Fruit fly (Drosophila melanogaster) whole organism, embryonic: Measurements from ENCODE around the gene CG10700.

Source experiments
- B-H1 ChIP-seq: fragments of 200-800 bp; sonication (Bioruptor generic); IDR thresholded peaks from 3 replicates; pipeline ENCODE4 v1.3.6; 2022; ENCODE audit warnings: missing biosample characterization, missing genetic modification characterization
- Bgb ChIP-seq: fragments of 200-800 bp; sonication (Bioruptor generic); IDR thresholded peaks from 2 replicates; pipeline ENCODE4 v1.3.6; 2022; ENCODE audit warnings: missing biosample characterization, missing genetic modification characterization; ENCODE audit not compliant: partially characterized antibody
- C15 ChIP-seq: fragments of 200-800 bp; sonication (Bioruptor generic); IDR thresholded peaks from 3 replicates; pipeline ENCODE4 v1.3.6; 2022; ENCODE audit warnings: missing biosample characterization, missing genetic modification characterization
- CG10267 ChIP-seq: fragments of 200-800 bp; sonication (Bioruptor generic); optimal IDR thresholded peaks from 2 replicates; lab custom pipeline; 2018; ENCODE audit warnings: missing biosample characterization, mild to moderate bottlenecking, missing genetic modification characterization, moderate library complexity
- CG10543 ChIP-seq: fragments of 200-800 bp; sonication (Bioruptor generic); optimal IDR thresholded peaks from 3 replicates; lab custom pipeline; 2017; ENCODE audit warnings: missing biosample characterization, mild to moderate bottlenecking, missing genetic modification characterization, moderate library complexity
- CG12659 ChIP-seq: fragments of 200-800 bp; sonication (Bioruptor generic); optimal IDR thresholded peaks from 3 replicates; lab custom pipeline; 2017; ENCODE audit warnings: mild to moderate bottlenecking, missing biosample characterization, missing genetic modification reagents, missing genetic modification characterization
- CG13287 ChIP-seq: fragments of 200-800 bp; sonication (Bioruptor generic); IDR thresholded peaks from 2 replicates; pipeline ENCODE4 v1.3.6; 2022; ENCODE audit warnings: missing biosample characterization, missing genetic modification characterization; ENCODE audit not compliant: partially characterized antibody
- CG14441 ChIP-seq: fragments of 200-800 bp; sonication (Bioruptor generic); IDR thresholded peaks from 2 replicates; pipeline ENCODE4 v1.3.6; 2022; ENCODE audit warnings: missing biosample characterization, missing genetic modification characterization
- CG14667 ChIP-seq: fragments of 200-800 bp; sonication (Bioruptor generic); IDR thresholded peaks from 2 replicates; pipeline ENCODE4 v1.3.6; 2022; ENCODE audit warnings: missing biosample characterization, missing genetic modification characterization
- CG14710 ChIP-seq: fragments of 200-800 bp; sonication (Bioruptor generic); optimal IDR thresholded peaks from 3 replicates; lab custom pipeline; 2019; ENCODE audit warnings: missing biosample characterization, mild to moderate bottlenecking, missing genetic modification characterization, moderate library complexity
- CG15514 ChIP-seq: fragments of 200-800 bp; sonication (Bioruptor generic); optimal IDR thresholded peaks from 3 replicates; lab custom pipeline; 2017; ENCODE audit warnings: missing biosample characterization, missing genetic modification characterization, mild to moderate bottlenecking, moderate library complexity, missing genetic modification reagents
- CG1603 ChIP-seq: fragments of 200-800 bp; sonication (Bioruptor generic); optimal IDR thresholded peaks from 2 replicates; lab custom pipeline; 2019; ENCODE audit warnings: missing biosample characterization, mild to moderate bottlenecking, missing genetic modification characterization, moderate library complexity
- CG16779 ChIP-seq: fragments of 200-800 bp; sonication (Bioruptor generic); IDR thresholded peaks from 2 replicates; pipeline ENCODE4 v1.3.6; 2022; ENCODE audit warnings: missing biosample characterization, missing genetic modification characterization
- CG16813 ChIP-seq: fragments of 200-800 bp; sonication (Bioruptor generic); IDR thresholded peaks from 3 replicates; pipeline ENCODE4 v1.3.6; 2022; ENCODE audit warnings: missing biosample characterization, missing genetic modification characterization; ENCODE audit not compliant: partially characterized antibody
- CG1792 ChIP-seq: fragments of 200-800 bp; sonication (Bioruptor generic); optimal IDR thresholded peaks from 2 replicates; lab custom pipeline; 2016; ENCODE audit warnings: missing biosample characterization, missing genetic modification characterization
- CG18476 ChIP-seq: fragments of 200-800 bp; sonication (Bioruptor generic); optimal IDR thresholded peaks from 2 replicates; lab custom pipeline; 2016; ENCODE audit warnings: missing biosample characterization, mild to moderate bottlenecking, missing genetic modification characterization
- CG2116 ChIP-seq: fragments of 200-800 bp; sonication (Bioruptor generic); optimal IDR thresholded peaks from 3 replicates; lab custom pipeline; 2018; ENCODE audit warnings: missing biosample characterization, mild to moderate bottlenecking, missing genetic modification characterization
- CG34224 ChIP-seq: fragments of 200-800 bp; sonication (Bioruptor generic); IDR thresholded peaks from 3 replicates; pipeline ENCODE4 v1.3.6; 2022; ENCODE audit warnings: missing biosample characterization, missing genetic modification characterization; ENCODE audit not compliant: partially characterized antibody
- CG7963 ChIP-seq: fragments of 200-800 bp; sonication (Bioruptor generic); IDR thresholded peaks from 3 replicates; pipeline ENCODE4 v1.3.6; 2022; ENCODE audit warnings: missing biosample characterization, missing genetic modification characterization; ENCODE audit not compliant: partially characterized antibody
- CG9437 ChIP-seq: fragments of 200-800 bp; sonication (Bioruptor generic); optimal IDR thresholded peaks from 2 replicates; lab custom pipeline; 2018; ENCODE audit warnings: missing biosample characterization, mild to moderate bottlenecking, missing genetic modification characterization
- Doc3 ChIP-seq: fragments of 200-800 bp; sonication (Bioruptor generic); IDR thresholded peaks from 3 replicates; pipeline ENCODE4 v1.3.6; 2022; ENCODE audit warnings: missing biosample characterization, missing genetic modification characterization; ENCODE audit not compliant: partially characterized antibody
- Dp ChIP-seq: fragments of 200-800 bp; sonication (Bioruptor generic); optimal IDR thresholded peaks from 2 replicates; lab custom pipeline; 2018; ENCODE audit warnings: missing biosample characterization, mild to moderate bottlenecking, missing genetic modification characterization, moderate library complexity
- Ets65A ChIP-seq: fragments of 200-800 bp; sonication (Bioruptor generic); peaks from one replicate; lab custom pipeline; 2016; ENCODE audit warnings: missing biosample characterization, missing genetic modification characterization
- HmgZ ChIP-seq: fragments of 200-800 bp; sonication (Bioruptor generic); optimal IDR thresholded peaks from 2 replicates; lab custom pipeline; 2018; ENCODE audit warnings: missing biosample characterization, mild to moderate bottlenecking, missing genetic modification characterization
- Jarid2 ChIP-seq: fragments of 200-800 bp; sonication (Bioruptor generic); optimal IDR thresholded peaks from 3 replicates; lab custom pipeline; 2017; ENCODE audit warnings: mild to moderate bottlenecking, missing biosample characterization, missing genetic modification reagents, missing genetic modification characterization
- MESR4 ChIP-seq: fragments of 200-800 bp; sonication (Bioruptor generic); optimal IDR thresholded peaks from 2 replicates; lab custom pipeline; 2018; ENCODE audit warnings: missing biosample characterization, mild to moderate bottlenecking, missing genetic modification characterization, moderate library complexity
- Max ChIP-seq: fragments of 200-800 bp; sonication (Bioruptor generic); optimal IDR thresholded peaks from 2 replicates; lab custom pipeline; 2016; ENCODE audit warnings: missing biosample characterization, mild to moderate bottlenecking, missing genetic modification characterization
- Med ChIP-seq: fragments of 200-800 bp; sonication (Bioruptor generic); peaks from one replicate; lab custom pipeline; 2016; ENCODE audit warnings: missing biosample characterization, missing genetic modification characterization, mild to moderate bottlenecking, inconsistent platforms, moderate library complexity
- Opbp ChIP-seq: fragments of 200-800 bp; sonication (Bioruptor generic); IDR thresholded peaks from 3 replicates; pipeline ENCODE4 v1.3.6; 2022; ENCODE audit warnings: missing biosample characterization, missing genetic modification characterization; ENCODE audit not compliant: partially characterized antibody
- Scr ChIP-seq: fragments of 200-800 bp; sonication (Bioruptor generic); IDR thresholded peaks from 2 replicates; pipeline ENCODE4 v1.3.6; 2022; ENCODE audit warnings: missing biosample characterization, missing genetic modification characterization; ENCODE audit not compliant: partially characterized antibody
- Sin3A ChIP-seq: fragments of >200 bp; optimal IDR thresholded peaks from 2 replicates; lab custom pipeline; 2018
- Stat92E ChIP-seq, 3 experiments: fragments of >200 bp in 2 of 3; fragments of 200-800 bp in 1 of 3; sonication (Bioruptor generic) in 1 of 3; optimal IDR thresholded peaks; 2 replicates each; lab custom pipeline; 2017 to 2019; ENCODE audit warnings: missing biosample characterization in 3 of 3, missing genetic modification characterization in 3 of 3, mild to moderate bottlenecking in 1 of 3, moderate library complexity in 1 of 3
- Taf1 ChIP-seq: fragments of 200-800 bp; sonication (Bioruptor generic); IDR thresholded peaks from 2 replicates; pipeline ENCODE4 v1.3.6; 2022; ENCODE audit warnings: missing biosample characterization, missing genetic modification characterization
- Xbp1 ChIP-seq: fragments of 200-800 bp; sonication (Bioruptor generic); optimal IDR thresholded peaks from 3 replicates; lab custom pipeline; 2016; ENCODE audit warnings: missing biosample characterization, mild to moderate bottlenecking, missing genetic modification characterization
- fd102C ChIP-seq: fragments of 200-800 bp; sonication (Bioruptor generic); optimal IDR thresholded peaks from 2 replicates; lab custom pipeline; 2018; ENCODE audit warnings: missing biosample characterization, mild to moderate bottlenecking, missing genetic modification characterization, moderate library complexity
- gce ChIP-seq: fragments of 200-800 bp; sonication (Bioruptor generic); IDR thresholded peaks from 3 replicates; pipeline ENCODE4 v1.3.6; 2022; ENCODE audit warnings: missing biosample characterization, missing genetic modification characterization
- gem ChIP-seq: fragments of 200-800 bp; sonication (Bioruptor generic); optimal IDR thresholded peaks from 2 replicates; lab custom pipeline; 2019; ENCODE audit warnings: missing biosample characterization, mild to moderate bottlenecking, missing genetic modification characterization, moderate library complexity
- gsb ChIP-seq: fragments of 200-800 bp; sonication (Bioruptor generic); IDR thresholded peaks from 2 replicates; pipeline ENCODE4 v1.3.6; 2022; ENCODE audit warnings: missing biosample characterization, missing genetic modification characterization
- hbn ChIP-seq: fragments of 200-800 bp; sonication (Bioruptor generic); IDR thresholded peaks from 2 replicates; pipeline ENCODE4 v1.3.6; 2022; ENCODE audit warnings: missing biosample characterization, missing genetic modification characterization; ENCODE audit not compliant: partially characterized antibody
- insv ChIP-seq, 2 experiments: fragments of 200-800 bp; sonication (Bioruptor generic); optimal IDR thresholded peaks; 3 replicates each; lab custom pipeline; 2016 to 2018; ENCODE audit warnings: missing biosample characterization in 2 of 2, missing genetic modification characterization in 2 of 2
- knrl ChIP-seq: fragments of 200-800 bp; sonication (Bioruptor generic); IDR thresholded peaks from 3 replicates; pipeline ENCODE4 v1.3.6; 2022; ENCODE audit warnings: missing biosample characterization, missing genetic modification characterization; ENCODE audit not compliant: partially characterized antibody
- phol ChIP-seq: fragments of 200-800 bp; sonication (Bioruptor generic); optimal IDR thresholded peaks from 3 replicates; lab custom pipeline; 2018; ENCODE audit warnings: missing biosample characterization, mild to moderate bottlenecking, missing genetic modification characterization, moderate library complexity
- salm ChIP-seq: fragments of 200-800 bp; sonication (Bioruptor generic); optimal IDR thresholded peaks from 2 replicates; lab custom pipeline; 2018; ENCODE audit warnings: missing biosample characterization, mild to moderate bottlenecking, missing genetic modification characterization
- slou ChIP-seq: fragments of 200-800 bp; sonication (Bioruptor generic); optimal IDR thresholded peaks from 3 replicates; lab custom pipeline; 2016; ENCODE audit warnings: missing biosample characterization, missing genetic modification characterization
- sr ChIP-seq: fragments of 200-800 bp; sonication (Bioruptor generic); IDR thresholded peaks from 3 replicates; pipeline ENCODE4 v1.3.6; 2022; ENCODE audit warnings: missing biosample characterization, missing genetic modification characterization
- ssp ChIP-seq: fragments of 200-800 bp; sonication (Bioruptor generic); IDR thresholded peaks from 2 replicates; pipeline ENCODE4 v1.3.6; 2022; ENCODE audit warnings: missing biosample characterization, missing genetic modification characterization
- stwl ChIP-seq: fragments of 200-800 bp; sonication (Bioruptor generic); optimal IDR thresholded peaks from 3 replicates; lab custom pipeline; 2018; ENCODE audit warnings: missing biosample characterization, mild to moderate bottlenecking, missing genetic modification characterization, moderate library complexity

The CG10700 gene

DNA sequence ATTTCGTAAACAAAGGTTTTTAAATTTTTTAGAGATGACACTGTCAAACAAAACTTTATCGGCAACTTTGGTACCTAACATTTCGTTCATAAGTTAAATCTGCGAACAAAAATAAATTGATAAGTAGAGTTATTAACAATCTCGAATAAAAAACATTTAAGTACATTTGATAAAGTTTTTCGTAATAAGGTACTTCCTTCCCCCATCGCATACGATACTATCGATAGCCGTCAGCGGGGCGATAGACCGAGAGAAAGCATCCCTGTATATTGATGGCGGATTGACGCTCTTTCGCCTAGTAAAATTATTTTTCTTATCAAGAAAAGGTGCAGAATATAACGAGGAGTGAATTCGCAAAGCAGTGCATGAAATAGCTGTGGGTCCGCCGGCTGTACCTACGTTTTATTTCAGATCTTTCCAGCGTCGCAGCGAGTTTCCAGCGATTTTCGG lies 33.7 kb downstream of the CG10700 start, which contains the start of the genes Ttc19 and Acn (continued):
- TF ChIP-seq CG14667 (peak; percentile 77), Ets65A (peak; percentile 99), Dp (GFP tag; lab: Kevin White, UChicago) (peak; percentile 53), CG10543 (GFP tag; lab: Kevin White, UChicago) (peak; percentile 88), Stat92E (GFP tag; optimal IDR thresholded peaks at IDR 0.05; lab: Kevin White, UChicago) (peak in 1 of 3 experiments; percentile 8), gsb (GFP tag; lab: Robert Waterston, UW) (peak; percentile 44; the same call in 1 of the 2 replicates), B-H1 (GFP tag; lab: Robert Waterston, UW) (peak; percentile 70), gce (0 out of 3 replicates have a peak, but pooled peaks have one; percentile 33)

dm6 chr2L:19041590-19041989 lies 37.2 kb downstream of the CG10700 start, which contains the start of gene Catsup:
TSS of gene Catsup (plus strand) at chr2L:19041862.
- TF ChIP-seq ssp (GFP tag; lab: Robert Waterston, UW) (peak; percentile 74), Opbp (GFP tag; lab: Robert Waterston, UW) (peak; percentile 57; the same call in 1 of the 3 replicates), Sin3A (lab: Kevin White, UChicago) (peak; percentile 20), CG10267 (peak; percentile 33), insv (GFP tag; optimal IDR thresholded peaks at IDR 0.05; lab: Kevin White, UChicago) (no peak), CG15514 (GFP tag; lab: Kevin White, UChicago) (peak; percentile 18), fd102C (no peak), CG7963 (GFP tag; lab: Robert Waterston, UW) (peak; percentile 62; the same call in 2 of the 3 replicates), Jarid2 (GFP tag; lab: Kevin White, UChicago) (no peak), CG12659 (GFP tag; lab: Kevin White, UChicago) (peak; percentile 16), CG16779 (GFP tag; lab: Robert Waterston, UW) (no peak), stwl (tag; lab: Kevin White, UChicago) (peak; percentile 59), CG13287 (GFP tag; lab: Robert Waterston, UW) (peak; percentile 84), CG18476 (GFP tag; lab: Kevin White, UChicago) (no peak), Med (GFP tag; lab: Kevin White, UChicago) (peak; percentile 29), CG14441 (GFP tag; lab: Robert Waterston, UW) (no peak), CG34224 (GFP tag; lab: Robert Waterston, UW) (peak; percentile 58), HmgZ (tag; lab: Kevin White, UChicago) (peak; percentile 12), sr (no peak), CG1603 (peak; percentile 6), MESR4 (peak; percentile 54), salm (tag; lab: Kevin White, UChicago) (no peak), hbn (peak; percentile 67), Max (GFP tag; lab: Kevin White, UChicago) (no peak), Bgb (GFP tag; lab: Robert Waterston, UW) (peak; percentile 70), CG2116 (GFP tag; lab: Kevin White, UChicago) (peak; percentile 74), C15 (GFP tag; lab: Robert Waterston, UW) (no peak), Doc3 (GFP tag; lab: Robert Waterston, UW) (peak; percentile 78), Scr (GFP tag; lab: Robert Waterston, UW) (peak; percentile 81), CG16813 (peak; percentile 63; the same call in 2 of the 3 replicates), gem (tag; lab: Kevin White, UChicago) (no peak), Taf1 (GFP tag; lab: Robert Waterston, UW) (no peak), slou (GFP tag; lab: Kevin White, UChicago) (no peak), phol (tag; lab: Kevin White, UChicago) (peak; percentile 17), CG14710 (tag; lab: Kevin White, UChicago) (peak; percentile 22), CG1792 (GFP tag; lab: Kevin White, UChicago) (no peak), CG9437 (GFP tag; lab: Kevin White, UChicago) (peak; percentile 21), Xbp1 (GFP tag; lab: Kevin White, UChicago) (peak; percentile 24), knrl (GFP tag; lab: Robert Waterston, UW) (peak; percentile 75)
